Worm (Caenorhabditis elegans): ENCODE data around the gene mpst-3.

The mpst-3 gene

ce11 chrV:14936587-14936986 lies 41.1 kb downstream of the mpst-3 start, which contains the start of gene C30G7.2:
C30G7.2 (plus strand) TSS chrV:14936887.
- TF ChIP-seq unc-62 (GFP tag; optimal IDR thresholded peaks at IDR 0.05) = no peak

- no peak for TF ChIP-seq unc-62 (GFP tag; optimal IDR thresholded peaks at IDR 0.05)
Observed at ce11 chrV:14942898-14943297, 47.5 kb downstream of the mpst-3 start.

ce11 chrV:14943774-14944173 lies 48.3 kb downstream of the mpst-3 start:
- no peak for TF ChIP-seq unc-62 (GFP tag; optimal IDR thresholded peaks at IDR 0.05)

ce11 chrV:14945124-14945523 lies 49.7 kb downstream of the mpst-3 start:
- TF ChIP-seq unc-62 (GFP tag; optimal IDR thresholded peaks at IDR 0.05) = no peak

ce11 chrV:14945697-14946096 lies 50.2 kb downstream of the mpst-3 start, which contains the start of gene C30G7.3:
C30G7.3 (minus strand) TSS chrV:14945704.
- TF ChIP-seq unc-62 (GFP tag; optimal IDR thresholded peaks at IDR 0.05) = no peak

- no peak for TF ChIP-seq unc-62 (GFP tag; optimal IDR thresholded peaks at IDR 0.05)
Observed at ce11 chrV:14947022-14947421, 51.6 kb downstream of the mpst-3 start, which contains the start of gene C30G7.4. C30G7.4 (minus strand) TSS chrV:14947122.

ce11 chrV:14948566-14948965 lies 53.1 kb downstream of the mpst-3 start:
- no peak for TF ChIP-seq unc-62 (GFP tag; optimal IDR thresholded peaks at IDR 0.05)

Data from whole organism, dauer.